Fruit fly (Drosophila melanogaster) whole organism, prepupa: Measurements from ENCODE around the gene Piezo.

Experiments used
- CG11902 ChIP-seq: fragments of 200-800 bp; sonication (Bioruptor generic); optimal IDR thresholded peaks from 3 replicates; lab custom pipeline; 2016; ENCODE audit warnings: missing biosample characterization, missing genetic modification characterization
- CG1621 ChIP-seq: fragments of 200-800 bp; sonication (Bioruptor generic); optimal IDR thresholded peaks from 3 replicates; lab custom pipeline; 2018; ENCODE audit warnings: missing biosample characterization, mild to moderate bottlenecking, missing genetic modification characterization
- CG3032 ChIP-seq: fragments of 200-800 bp; optimal IDR thresholded peaks from 2 replicates; lab custom pipeline; 2019; ENCODE audit warnings: missing biosample characterization, mild to moderate bottlenecking, missing genetic modification characterization, moderate library complexity
- CG4318 ChIP-seq: fragments of 200-800 bp; sonication (Bioruptor generic); optimal IDR thresholded peaks from 3 replicates; lab custom pipeline; 2017; ENCODE audit warnings: missing biosample characterization, mild to moderate bottlenecking, missing genetic modification characterization
- Eip75B ChIP-seq: fragments of 200-800 bp; sonication (Bioruptor generic); optimal IDR thresholded peaks from 3 replicates; lab custom pipeline; 2016; ENCODE audit warnings: missing biosample characterization, missing genetic modification characterization
- Gug ChIP-seq: fragments of 200-800 bp; sonication (Bioruptor generic); IDR thresholded peaks from 2 replicates; pipeline ENCODE4 v1.3.6; 2022; ENCODE audit warnings: missing biosample characterization, missing genetic modification characterization
- Hr4 ChIP-seq: fragments of 200-800 bp; sonication (Bioruptor generic); optimal IDR thresholded peaks from 3 replicates; lab custom pipeline; 2016; ENCODE audit warnings: missing biosample characterization, missing genetic modification characterization
- Met ChIP-seq: fragments of 200-800 bp; sonication (Bioruptor generic); optimal IDR thresholded peaks from 3 replicates; lab custom pipeline; 2016; ENCODE audit warnings: missing biosample characterization, missing genetic modification characterization
- achi ChIP-seq: fragments of 200-800 bp; sonication (Bioruptor generic); optimal IDR thresholded peaks from 3 replicates; lab custom pipeline; 2016; ENCODE audit warnings: missing biosample characterization, missing genetic modification characterization
- dac ChIP-seq: fragments of 200-800 bp; sonication (Bioruptor generic); optimal IDR thresholded peaks from 2 replicates; lab custom pipeline; 2017; ENCODE audit warnings: missing biosample characterization, mild to moderate bottlenecking, missing genetic modification characterization
- svp ChIP-seq: fragments of 200-800 bp; sonication (Bioruptor generic); peaks from one replicate; lab custom pipeline; 2016; ENCODE audit warnings: missing biosample characterization, missing genetic modification characterization

DNA sequence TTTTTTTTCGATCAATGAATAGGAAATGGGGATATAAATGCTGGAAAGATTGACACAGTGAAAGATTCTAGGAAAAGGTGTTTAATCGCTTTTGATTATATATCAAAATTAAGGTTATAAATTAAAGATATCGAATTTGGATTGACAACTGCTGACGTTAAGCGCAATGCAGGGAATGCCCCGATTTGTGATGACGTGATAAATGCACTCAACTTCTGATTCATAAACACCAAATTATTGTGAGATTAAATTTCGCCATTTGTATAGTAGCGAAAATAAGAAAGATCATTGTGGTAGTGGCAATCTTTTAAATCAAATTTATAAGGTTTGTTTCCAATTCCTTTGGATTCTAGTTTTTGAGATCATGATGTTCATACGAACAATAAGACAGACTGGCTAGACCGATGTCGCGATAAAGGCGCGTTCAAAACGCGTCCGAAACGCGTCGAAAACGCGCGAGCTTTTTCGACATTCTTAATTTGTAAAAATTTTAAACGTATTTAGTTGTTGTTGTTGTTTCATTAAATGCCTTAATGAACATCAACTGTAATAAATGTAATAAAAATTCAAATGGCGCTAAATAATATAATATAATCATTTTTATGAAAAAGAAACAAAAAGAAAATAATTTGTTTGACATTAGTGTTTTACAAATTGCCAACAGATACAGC lies 52.5 kb downstream of the Piezo start, which contains the start of gene CG8349:
- TF ChIP-seq svp (GFP tag; lab: Kevin White, UChicago) = no peak
- TF ChIP-seq Hr4 (GFP tag; lab: Kevin White, UChicago) = no peak
- TF ChIP-seq CG1621 = no peak
- no peak for TF ChIP-seq dac (GFP tag; lab: Kevin White, UChicago)
- no peak for TF ChIP-seq achi (GFP tag; lab: Kevin White, UChicago)
- TF ChIP-seq Met (GFP tag; lab: Kevin White, UChicago) = no peak
- no peak for TF ChIP-seq Eip75B (GFP tag; lab: Kevin White, UChicago)
- TF ChIP-seq Gug (GFP tag; lab: Robert Waterston, UW) = no peak
- TF ChIP-seq CG4318 = no peak
- no peak for TF ChIP-seq CG11902 (GFP tag; lab: Kevin White, UChicago)
- no peak for TF ChIP-seq CG3032 (tag; lab: Kevin White, UChicago)
